Fruit fly (Drosophila melanogaster) Kc167 (cell line): ENCODE results near the gene CG13066.

Experiments
- Myc ChIP-seq: fragments of >200 bp; optimal IDR thresholded peaks from 2 replicates; lab custom pipeline; 2017; ENCODE audit warnings: missing external identifiers
- Sin3A ChIP-seq: fragments of >200 bp; optimal IDR thresholded peaks from 2 replicates; lab custom pipeline; 2018; ENCODE audit warnings: missing external identifiers
- h ChIP-seq: fragments of >200 bp; optimal IDR thresholded peaks from 3 replicates; lab custom pipeline; 2018; ENCODE audit warnings: missing external identifiers
- insv ChIP-seq: fragments of >200 bp; optimal IDR thresholded peaks from 3 replicates; lab custom pipeline; 2018; ENCODE audit warnings: missing external identifiers
- psq ChIP-seq: fragments of >200 bp; optimal IDR thresholded peaks from 2 replicates; lab custom pipeline; 2017; ENCODE audit warnings: missing external identifiers
- ttk ChIP-seq: sonication (Bioruptor generic); optimal IDR thresholded peaks from 2 replicates; lab custom pipeline; 2017; ENCODE audit warnings: missing external identifiers

CG13066 gene

DNA sequence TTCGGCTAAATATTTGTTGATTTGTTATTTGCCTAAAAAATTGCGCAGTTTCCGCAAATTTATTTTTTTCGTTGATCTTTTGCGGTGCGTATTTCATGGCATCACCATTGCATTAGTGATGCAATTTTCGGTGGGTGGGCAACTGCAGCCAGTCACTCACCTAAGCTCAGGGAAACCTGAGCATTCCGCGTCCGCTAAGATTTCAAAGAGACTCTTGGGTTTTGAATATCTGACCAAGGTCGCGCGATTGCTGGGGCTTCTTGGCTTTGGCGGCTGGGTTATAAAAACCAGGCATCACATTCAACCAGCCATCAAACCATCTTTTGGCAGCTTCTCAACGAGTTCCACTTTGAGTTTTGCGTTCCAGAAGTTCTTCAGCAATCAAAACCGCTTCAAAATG, 10.3 kb upstream of the CG13066 start, which contains the start of gene CG13071:
TSS of gene CG13071 (plus strand) at position 301 of the 400 bp plus-strand sequence.
- TF ChIP-seq h (lab: Kevin White, UChicago), result no peak
- no peak for TF ChIP-seq insv (lab: Kevin White, UChicago)
- no peak for TF ChIP-seq Myc (lab: Kevin White, UChicago)
- TF ChIP-seq psq (lab: Kevin White, UChicago), result no peak
- no peak for TF ChIP-seq ttk (lab: Kevin White, UChicago)
- TF ChIP-seq Sin3A (lab: Kevin White, UChicago), result no peak

DNA sequence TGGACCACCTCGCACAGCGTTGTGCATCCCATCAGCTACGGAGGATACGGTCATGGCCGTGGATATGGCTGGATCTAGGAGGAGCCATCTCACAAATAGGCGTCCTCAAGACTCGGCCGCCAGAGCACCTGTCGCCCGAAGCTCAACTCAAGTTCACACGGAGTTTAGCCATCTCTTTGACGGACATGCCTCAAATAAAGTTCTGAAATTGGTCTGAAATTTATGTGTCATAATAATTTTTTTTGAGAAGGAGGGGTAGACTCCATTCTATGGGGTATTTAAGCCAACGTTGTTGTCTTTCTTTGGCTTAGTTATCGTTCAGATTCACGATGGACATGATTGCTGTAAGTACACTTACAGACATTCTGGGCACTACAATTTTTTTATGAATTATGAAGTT, 9.7 kb upstream of the CG13066 start, which contains the start of gene CG13070:
TSS of gene CG13070 (plus strand) at position 301 of the 400 bp plus-strand sequence.
- TF ChIP-seq Myc (lab: Kevin White, UChicago) (no peak), psq (lab: Kevin White, UChicago) (no peak), Sin3A (lab: Kevin White, UChicago) (no peak), insv (lab: Kevin White, UChicago) (no peak), h (lab: Kevin White, UChicago) (no peak), ttk (lab: Kevin White, UChicago) (no peak)

DNA sequence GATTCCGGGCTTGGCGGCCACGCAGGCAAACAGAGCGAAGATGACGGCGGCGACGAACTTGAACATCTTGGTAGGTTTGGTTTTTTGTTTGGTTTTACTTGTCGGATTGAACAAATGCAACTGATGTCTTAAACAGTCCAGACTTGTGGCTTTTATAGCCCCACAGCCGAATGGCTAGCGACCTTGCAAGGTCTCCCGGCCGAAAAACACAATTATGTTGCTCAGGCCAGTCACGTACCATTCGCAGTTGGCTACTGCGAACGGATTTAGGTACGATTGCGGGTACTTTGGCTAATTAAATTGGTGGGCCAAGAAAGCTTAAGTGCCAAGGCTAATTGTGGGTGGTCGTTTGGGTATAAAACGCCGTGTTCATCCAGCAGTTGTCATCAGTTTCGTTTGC, 7.7 kb upstream of the CG13066 start, which contains the start of the genes CG13051 and CG13069:
TSS of gene CG13051 (minus strand) at position 101 of the 400 bp plus-strand sequence.
TSS of gene CG13069 (plus strand) at position 386 of the 400 bp plus-strand sequence.
- TF ChIP-seq insv (lab: Kevin White, UChicago) (no peak), psq (lab: Kevin White, UChicago) (no peak), Myc (lab: Kevin White, UChicago) (no peak), h (lab: Kevin White, UChicago) (no peak), ttk (lab: Kevin White, UChicago) (no peak), Sin3A (lab: Kevin White, UChicago) (no peak)

DNA sequence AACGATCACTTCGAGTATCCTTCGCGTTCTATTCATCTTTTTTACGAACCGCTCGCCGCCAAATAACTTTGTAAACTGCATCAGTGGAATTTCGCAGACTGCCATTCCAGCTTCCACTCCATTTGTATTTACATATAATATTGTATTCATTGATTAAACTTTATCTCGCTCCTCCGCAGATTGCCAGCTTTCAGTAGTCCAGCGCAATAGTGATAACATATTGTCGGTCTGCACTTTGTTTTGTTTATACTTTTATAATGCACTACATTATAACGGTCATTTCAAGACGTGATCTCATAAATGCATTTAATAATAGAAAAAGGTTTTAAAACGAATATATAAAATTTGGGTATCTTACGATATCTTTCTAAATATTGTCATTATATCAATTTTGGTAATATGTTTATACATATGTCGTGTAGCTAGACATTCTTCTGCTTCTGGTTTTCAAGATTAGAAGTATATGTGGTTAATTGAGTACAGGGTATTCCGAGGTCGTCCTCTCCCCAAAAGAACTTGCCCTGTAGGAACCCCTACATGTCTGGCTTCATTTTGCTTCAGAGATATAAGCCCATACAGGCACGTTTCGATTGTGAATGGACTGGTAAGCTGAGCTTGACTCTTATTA, 4.5 kb upstream of the CG13066 start, which contains the start of gene CG4950:
TSS of gene CG4950 (minus strand) at position 51 of the 628 bp plus-strand sequence.
- TF ChIP-seq h (lab: Kevin White, UChicago) (no peak), Myc (lab: Kevin White, UChicago) (no peak), Sin3A (lab: Kevin White, UChicago) (no peak), ttk (lab: Kevin White, UChicago) (no peak), psq (lab: Kevin White, UChicago) (no peak), insv (lab: Kevin White, UChicago) (no peak)

DNA sequence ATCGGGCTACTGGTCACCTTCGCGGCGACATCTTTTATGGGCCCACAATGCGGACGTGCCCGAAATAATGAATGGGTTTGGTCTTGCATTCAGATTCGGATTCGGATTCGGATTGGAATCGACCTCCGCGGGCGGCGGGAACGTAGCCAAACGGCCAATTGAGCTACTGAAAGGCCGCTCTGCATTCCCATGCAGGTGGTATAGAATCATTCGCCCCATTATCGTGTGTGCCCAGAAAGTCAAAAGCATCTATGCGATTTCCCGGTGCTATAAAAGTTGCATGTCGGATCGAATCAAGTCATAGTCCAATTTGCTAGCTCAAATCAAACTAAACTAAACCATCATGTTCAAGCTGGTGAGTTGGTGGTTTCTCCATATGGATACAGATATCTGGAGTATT, 3.6 kb upstream of the CG13066 start, which contains the start of gene CG13068:
TSS of gene CG13068 (plus strand) at position 301 of the 400 bp plus-strand sequence.
- no peak for TF ChIP-seq insv (lab: Kevin White, UChicago)
- TF ChIP-seq Myc (lab: Kevin White, UChicago), result no peak

- TF ChIP-seq ttk (lab: Kevin White, UChicago) (no peak), Sin3A (lab: Kevin White, UChicago) (no peak), Myc (lab: Kevin White, UChicago) (no peak), h (lab: Kevin White, UChicago) (no peak), insv (lab: Kevin White, UChicago) (no peak)
Measured at dm6 chr3L:16270802-16271332, 1.8 kb upstream of the CG13066 start, which contains the start of the genes CG34248 and CG13067. Gene CG34248 (minus strand): TSS chr3L:16270902. Gene CG13067 (plus strand): TSS chr3L:16271282.

DNA sequence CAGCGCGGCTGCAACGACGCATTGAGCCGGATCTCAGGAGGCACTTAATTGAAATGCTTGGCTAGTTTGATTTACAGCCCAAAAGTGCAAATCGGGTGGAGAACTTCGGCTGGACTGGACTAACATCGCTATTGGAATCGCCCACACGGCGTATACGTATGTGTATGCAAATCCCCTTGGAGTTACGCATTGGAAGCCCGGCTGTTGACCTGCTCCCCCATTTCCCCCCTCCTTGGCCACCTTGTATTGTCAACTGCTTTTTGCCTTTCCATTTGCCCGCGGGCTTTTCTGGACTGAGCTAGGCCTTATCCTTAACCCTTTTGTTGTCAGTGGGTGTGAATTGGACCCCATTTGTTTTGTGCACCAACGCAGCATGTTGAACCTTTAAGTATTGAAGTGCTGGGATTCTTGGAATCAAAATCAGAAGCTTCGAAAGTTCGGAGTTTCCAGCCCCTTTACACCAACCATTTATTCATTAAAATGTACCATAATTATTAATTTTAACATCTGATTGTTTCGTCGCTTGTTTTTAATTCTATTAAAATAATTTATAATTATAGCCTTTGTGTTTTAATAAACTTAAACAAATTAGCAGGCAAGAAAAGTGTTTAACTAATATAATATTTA, 2.8 kb downstream of the CG13066 start:
- TF ChIP-seq h (lab: Kevin White, UChicago) (no peak), Sin3A (lab: Kevin White, UChicago) (no peak), insv (lab: Kevin White, UChicago) (no peak), ttk (lab: Kevin White, UChicago) (no peak), Myc (lab: Kevin White, UChicago) (no peak), psq (lab: Kevin White, UChicago) (no peak)

DNA sequence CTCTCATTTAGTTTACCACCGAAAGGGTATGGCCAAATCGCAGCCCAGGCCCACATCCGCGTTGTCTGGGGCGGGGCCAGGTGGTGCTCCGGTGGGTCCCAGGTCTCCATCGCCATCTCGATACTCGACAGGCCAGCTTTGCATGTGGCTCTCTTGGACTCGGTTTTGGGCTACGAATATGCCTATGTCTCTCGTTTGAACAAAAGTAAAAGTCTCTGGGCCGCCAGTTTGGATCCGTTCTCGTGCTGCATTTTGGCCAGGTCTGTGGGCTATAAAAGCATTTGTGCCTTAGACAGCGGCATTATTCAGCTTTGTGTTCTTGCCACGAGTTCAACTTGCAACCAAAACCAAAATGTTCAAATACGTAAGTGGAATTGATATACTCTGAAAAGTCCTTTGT, 4.4 kb downstream of the CG13066 start, which contains the start of gene CG13065:
TSS of gene CG13065 (plus strand) at position 301 of the 400 bp plus-strand sequence.
- no peak for TF ChIP-seq insv (lab: Kevin White, UChicago)
- TF ChIP-seq Sin3A (lab: Kevin White, UChicago), result no peak
- TF ChIP-seq Myc (lab: Kevin White, UChicago), result no peak
- TF ChIP-seq psq (lab: Kevin White, UChicago), result no peak
- TF ChIP-seq h (lab: Kevin White, UChicago), result no peak
- no peak for TF ChIP-seq ttk (lab: Kevin White, UChicago)

dm6 chr3L:16279171-16279570, 6.5 kb downstream of the CG13066 start, which contains the start of gene CG13050:
Gene CG13050 (minus strand): TSS chr3L:16279271.
- TF ChIP-seq h (lab: Kevin White, UChicago), result no peak
- no peak for TF ChIP-seq psq (lab: Kevin White, UChicago)
- TF ChIP-seq ttk (lab: Kevin White, UChicago), result no peak
- TF ChIP-seq Sin3A (lab: Kevin White, UChicago), result no peak
- TF ChIP-seq insv (lab: Kevin White, UChicago), result no peak
- no peak for TF ChIP-seq Myc (lab: Kevin White, UChicago)

- no peak for TF ChIP-seq psq (lab: Kevin White, UChicago)
- no peak for TF ChIP-seq Sin3A (lab: Kevin White, UChicago)
- TF ChIP-seq insv (lab: Kevin White, UChicago), result no peak
- no peak for TF ChIP-seq ttk (lab: Kevin White, UChicago)
- no peak for TF ChIP-seq Myc (lab: Kevin White, UChicago)
- no peak for TF ChIP-seq h (lab: Kevin White, UChicago)
Measured at dm6 chr3L:16279987-16280454, 7.3 kb downstream of the CG13066 start, which contains the start of gene CG13064. Gene CG13064 (plus strand): TSS chr3L:16280404.
